Fruit fly (Drosophila melanogaster) S2 (cell line): ENCODE data around the gene CG6878.

Source experiments
- CG8478 ChIP-seq: fragments of >200 bp; optimal IDR thresholded peaks from 2 replicates; lab custom pipeline; 2018
- CTCF ChIP-seq, 2 experiments: fragments of >200 bp; optimal IDR thresholded peaks; 2 replicates each; lab custom pipeline; 2018

DNA sequence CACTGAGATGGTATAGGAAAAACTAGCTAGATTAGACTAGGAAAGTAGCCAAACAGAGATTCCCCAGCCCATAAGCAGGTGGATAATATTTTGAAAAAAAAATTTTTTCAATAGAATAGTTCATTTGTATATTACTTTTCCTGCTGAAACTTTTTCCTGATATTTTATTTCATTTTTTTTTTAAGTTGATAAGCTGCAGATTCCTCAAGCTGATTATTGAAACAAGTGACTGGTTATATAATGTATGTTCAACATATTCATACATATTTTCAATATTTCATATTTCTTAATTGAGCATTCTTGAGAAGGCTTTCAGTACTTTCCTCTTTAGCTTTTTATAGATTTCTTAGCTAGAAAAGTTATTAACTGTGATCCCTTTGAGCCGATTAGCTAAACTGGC, 41.5 kb downstream of the CG6878 start:
- TF ChIP-seq CG8478 (lab: Kevin White, UChicago) = no peak
- TF ChIP-seq CTCF (optimal IDR thresholded peaks at IDR 0.05; lab: Kevin White, UChicago) = no peak
